Worm (Caenorhabditis elegans): ENCODE measurements around the gene Y49F6B.6.

DNA sequence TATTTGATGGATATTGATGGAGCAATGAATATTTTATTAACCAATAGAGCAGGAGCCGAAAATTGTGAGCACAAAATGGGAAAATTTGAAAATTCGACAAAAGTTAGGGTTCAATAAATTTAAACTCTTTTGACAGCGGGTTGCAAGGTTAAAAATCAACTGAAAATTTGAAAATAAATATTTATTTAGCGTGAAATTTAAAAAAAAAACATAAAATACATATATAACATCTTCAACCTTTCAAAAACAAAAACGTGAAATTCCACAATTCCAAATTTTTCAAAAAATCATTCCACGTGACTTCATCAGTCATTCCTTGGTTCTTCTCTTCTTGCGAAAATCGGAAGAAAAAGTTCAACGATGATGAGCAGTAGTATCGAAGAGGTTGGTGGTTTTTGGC, 43.5 kb upstream of the Y49F6B.6 start, which contains the start of gene C16C8.18:
- no peak for TF ChIP-seq madf-8 (GFP tag; conservative IDR thresholded peaks at IDR 0.05)
- no peak for TF ChIP-seq unc-130 (GFP tag; optimal IDR thresholded peaks at IDR 0.05)
- no peak for TF ChIP-seq hmg-20 (GFP tag; IDR thresholded peaks at IDR 0.05)
- no peak for TF ChIP-seq efl-1 (GFP tag; optimal IDR thresholded peaks at IDR 0.05)
- no peak for TF ChIP-seq cebp-2 (GFP tag; IDR thresholded peaks at IDR 0.05)
- no peak for TF ChIP-seq pha-4 (tag; optimal IDR thresholded peaks at IDR 0.05)
- no peak for TF ChIP-seq athp-1 (tag; optimal IDR thresholded peaks at IDR 0.05)
- TF ChIP-seq unc-62 (GFP tag; optimal IDR thresholded peaks at IDR 0.05), result no peak
- no peak for TF ChIP-seq dpl-1 (GFP tag; optimal IDR thresholded peaks at IDR 0.05)

Measured in whole organism, young adult.